Fruit fly (Drosophila melanogaster): Measurements from ENCODE around the gene Burs.
A peak's percentile ranks its signal among the peaks of the same experiment; 100 is the strongest.

Gene Burs

DNA sequence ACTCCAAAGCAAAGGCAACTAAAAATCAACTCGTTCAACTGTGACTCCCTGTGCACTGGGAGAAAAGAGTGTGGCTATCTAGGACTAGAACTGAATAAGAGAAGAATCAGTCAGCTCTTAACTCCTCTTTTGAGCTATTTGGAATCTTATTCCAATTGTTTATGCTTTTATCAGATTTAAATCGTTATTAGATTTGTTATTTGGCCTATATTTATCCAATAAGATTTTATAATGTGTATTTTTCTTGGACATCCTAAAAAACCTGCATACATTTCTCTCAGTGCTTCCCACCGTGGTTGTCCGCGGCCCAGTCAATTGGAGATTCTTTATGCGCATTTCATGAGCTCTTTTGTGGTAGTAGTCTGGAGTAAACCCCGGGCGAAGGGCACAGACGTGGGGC lies 12.1 kb downstream of the Burs start (continued):
- TF ChIP-seq onecut (GFP tag; IDR thresholded peaks at IDR 0.05), result peak; percentile 31; the same call in 1 of the 2 replicates
- peak; percentile 59; the same call in 1 of the 2 replicates for TF ChIP-seq CG14667 (GFP tag; IDR thresholded peaks at IDR 0.05)
- TF ChIP-seq Spps (tag; optimal IDR thresholded peaks at IDR 0.05), result peak; percentile 51
- peak; percentile 73 for TF ChIP-seq CG12391 (tag; optimal IDR thresholded peaks at IDR 0.05)
- TF ChIP-seq CG32767 (GFP tag; IDR thresholded peaks at IDR 0.05), result no peak; the same call in 1 of the 2 replicates
- no peak for TF ChIP-seq Opbp (GFP tag; IDR thresholded peaks at IDR 0.05; ENCODE audit: partially characterized antibody)
- no peak for TF ChIP-seq zen (tag; optimal IDR thresholded peaks at IDR 0.05)
- TF ChIP-seq Neu2 (GFP tag; optimal IDR thresholded peaks at IDR 0.05; ENCODE audit: borderline replicate concordance), result no peak
- TF ChIP-seq sr (GFP tag; IDR thresholded peaks at IDR 0.05), result no peak
- peak; percentile 47 for TF ChIP-seq dm (GFP tag; optimal IDR thresholded peaks at IDR 0.05)
- TF ChIP-seq CG16813 (GFP tag; IDR thresholded peaks at IDR 0.05; ENCODE audit: partially characterized antibody), result no peak
- TF ChIP-seq Adf1 (GFP tag; IDR thresholded peaks at IDR 0.05), result no peak
- no peak for TF ChIP-seq CG6765 (GFP tag; optimal IDR thresholded peaks at IDR 0.05)
- peak; percentile 33; the same call in 1 of the 2 replicates for TF ChIP-seq CG11247 (GFP tag; IDR thresholded peaks at IDR 0.05)
- no peak for TF ChIP-seq hb (GFP tag; IDR thresholded peaks at IDR 0.05; ENCODE audit: partially characterized antibody)
- no peak for TF ChIP-seq NFAT (GFP tag; IDR thresholded peaks at IDR 0.05)
- TF ChIP-seq en (GFP tag; optimal IDR thresholded peaks at IDR 0.05), result peak; percentile 55
- TF ChIP-seq CG17829 (tag; optimal IDR thresholded peaks at IDR 0.05), result peak; percentile 70
- TF ChIP-seq CrebB (tag; optimal IDR thresholded peaks at IDR 0.05), result no peak
- TF ChIP-seq CG7271 (tag; optimal IDR thresholded peaks at IDR 0.05), result no peak
- TF ChIP-seq trh (GFP tag; optimal IDR thresholded peaks at IDR 0.05), result peak; percentile 33
- TF ChIP-seq Rfx (GFP tag; IDR thresholded peaks at IDR 0.05), result peak; percentile 75
- TF ChIP-seq tap (tag; optimal IDR thresholded peaks at IDR 0.05), result peak; percentile 47
- TF ChIP-seq CG30431 (GFP tag; optimal IDR thresholded peaks at IDR 0.05), result peak; percentile 26
- TF ChIP-seq cg (GFP tag; optimal IDR thresholded peaks at IDR 0.05), result no peak
- TF ChIP-seq Abd-B (GFP tag; optimal IDR thresholded peaks at IDR 0.05), result peak; percentile 64
- TF ChIP-seq Sin3A (optimal IDR thresholded peaks at IDR 0.05), result no peak
- TF ChIP-seq CG3847 (GFP tag; IDR thresholded peaks at IDR 0.05), result peak; percentile 36; the same call in 1 of the 2 replicates
- peak; percentile 47 to 74 for TF ChIP-seq Hr51 (GFP tag; optimal IDR thresholded peaks at IDR 0.05)
- TF ChIP-seq CG11560 (tag; IDR thresholded peaks at IDR 0.05), result no peak
- TF ChIP-seq CG7745 (tag; optimal IDR thresholded peaks at IDR 0.05), result no peak
- peak; percentile 70 for TF ChIP-seq E2f1 (GFP tag; IDR thresholded peaks at IDR 0.05)
- TF ChIP-seq crol (GFP tag; IDR thresholded peaks at IDR 0.05), result no peak
- no peak for TF ChIP-seq ci (GFP tag; IDR thresholded peaks at IDR 0.05)
- no peak for TF ChIP-seq h (optimal IDR thresholded peaks at IDR 0.05)
- TF ChIP-seq CG14050 (GFP tag; IDR thresholded peaks at IDR 0.05), result no peak; the same call in 2 of the 3 replicates
- TF ChIP-seq sens-2 (GFP tag; IDR thresholded peaks at IDR 0.05), result no peak
- peak; percentile 63; the same call in 1 of the 3 replicates for TF ChIP-seq Mrtf (GFP tag; IDR thresholded peaks at IDR 0.05)
- TF ChIP-seq CG3163 (GFP tag; optimal IDR thresholded peaks at IDR 0.05), result peak; percentile 16
- TF ChIP-seq Atf3 (GFP tag; optimal IDR thresholded peaks at IDR 0.05), result peak; percentile 18
- peak; percentile 77 for TF ChIP-seq lbe (GFP tag; optimal IDR thresholded peaks at IDR 0.05)
- TF ChIP-seq CG17186 (GFP tag; optimal IDR thresholded peaks at IDR 0.05), result no peak
- no peak for TF ChIP-seq yki (optimal IDR thresholded peaks at IDR 0.05)
- TF ChIP-seq rib (GFP tag; IDR thresholded peaks at IDR 0.05), result no peak
- no peak for TF ChIP-seq CG30020 (tag; optimal IDR thresholded peaks at IDR 0.05)
- TF ChIP-seq CG31388 (GFP tag; optimal IDR thresholded peaks at IDR 0.05), result no peak
- TF ChIP-seq repo (GFP tag; optimal IDR thresholded peaks at IDR 0.05), result no peak
- no peak for TF ChIP-seq Dll (GFP tag; IDR thresholded peaks at IDR 0.05; ENCODE audit: partially characterized antibody)
- TF ChIP-seq CG1603 (tag; optimal IDR thresholded peaks at IDR 0.05), result peak; percentile 22
- no peak for TF ChIP-seq amos (GFP tag; IDR thresholded peaks at IDR 0.05; ENCODE audit: partially characterized antibody)
- TF ChIP-seq Myb (GFP tag; optimal IDR thresholded peaks at IDR 0.05), result no peak
- TF ChIP-seq inv (GFP tag; IDR thresholded peaks at IDR 0.05; ENCODE audit: partially characterized antibody), result no peak
